Worm (Caenorhabditis elegans) whole organism, young adult: ENCODE data around the gene clec-54.

ENCODE experiments used
- B0261.1 ChIP-seq: sonication (generic microtip); optimal IDR thresholded peaks from 2 replicates; lab custom pipeline; 2016; ENCODE audit warnings: mild to moderate bottlenecking, missing genetic modification characterization, moderate library complexity, missing compliant biosample characterization
- B0336.3 ChIP-seq: fragments of 200-800 bp; sonication (Bioruptor generic); IDR thresholded peaks from 2 replicates; pipeline ENCODE4 v1.3.6; 2022; ENCODE audit warnings: missing genetic modification characterization, missing compliant biosample characterization
- C06A6.2 ChIP-seq: fragments of 200-800 bp; sonication (Bioruptor generic); conservative IDR thresholded peaks from 2 replicates; pipeline ENCODE4 v1.3.6; 2022; ENCODE audit warnings: missing genetic modification characterization, missing compliant biosample characterization
- F10E7.11 ChIP-seq: sonication (generic microtip); optimal IDR thresholded peaks from 2 replicates; lab custom pipeline; 2017; ENCODE audit warnings: mild to moderate bottlenecking, missing genetic modification characterization, moderate library complexity, missing compliant biosample characterization
- F22D6.2 ChIP-seq: sonication (generic microtip); optimal IDR thresholded peaks from 2 replicates; lab custom pipeline; 2016; ENCODE audit warnings: mild to moderate bottlenecking, missing genetic modification characterization, missing compliant biosample characterization
- F23B12.7 ChIP-seq: sonication (generic microtip); optimal IDR thresholded peaks from 2 replicates; lab custom pipeline; 2017; ENCODE audit warnings: missing genetic modification characterization, mild to moderate bottlenecking, missing compliant biosample characterization, antibody characterized with exemption, moderate library complexity; ENCODE audit not compliant: insufficient read depth
- F33H1.4 ChIP-seq: fragments of 200-800 bp; sonication (Bioruptor generic); IDR thresholded peaks from 2 replicates; pipeline ENCODE4 v1.3.6; 2022; ENCODE audit warnings: missing genetic modification reagents, missing genetic modification characterization, missing compliant biosample characterization
- F49E8.2 ChIP-seq: sonication (generic microtip); optimal IDR thresholded peaks from 3 replicates; lab custom pipeline; 2017; ENCODE audit warnings: missing genetic modification characterization, mild to moderate bottlenecking, missing compliant biosample characterization, antibody characterized with exemption, moderate library complexity; ENCODE audit not compliant: insufficient read depth
- F57C9.4 ChIP-seq: sonication (generic microtip); optimal IDR thresholded peaks from 2 replicates; lab custom pipeline; 2017; ENCODE audit warnings: mild to moderate bottlenecking, missing genetic modification characterization, missing compliant biosample characterization
- K11D2.4 ChIP-seq: fragments of 200-800 bp; sonication (Bioruptor generic); IDR thresholded peaks from 2 replicates; pipeline ENCODE4 v1.3.6; 2022; ENCODE audit warnings: missing genetic modification reagents, missing genetic modification characterization, missing compliant biosample characterization
- Y56A3A.18 ChIP-seq: fragments of 200-800 bp; sonication (Bioruptor generic); IDR thresholded peaks from 2 replicates; pipeline ENCODE4 v1.3.6; 2022; ENCODE audit warnings: missing genetic modification reagents, missing genetic modification characterization, missing compliant biosample characterization
- Y95B8A.8 ChIP-seq: fragments of 200-800 bp; sonication (Bioruptor generic); IDR thresholded peaks from 2 replicates; pipeline ENCODE4 v1.3.6; 2022; ENCODE audit warnings: missing genetic modification reagents, missing genetic modification characterization, missing compliant biosample characterization
- ZK185.1 ChIP-seq: sonication (generic microtip); optimal IDR thresholded peaks from 2 replicates; lab custom pipeline; 2016; ENCODE audit warnings: mild to moderate bottlenecking, missing genetic modification characterization, missing compliant biosample characterization; ENCODE audit not compliant: poor library complexity, severe bottlenecking
- ama-1 ChIP-seq, 3 experiments: fragments of 150-350 bp in 1 of 3; sonication (generic microtip) in 2 of 3; optimal IDR thresholded peaks; 2 replicates each; lab custom pipeline; 2014 to 2018; ENCODE audit warnings: missing biosample characterization in 2 of 3, missing genetic modification characterization in 2 of 3, missing genetic modification reagents in 2 of 3
- aptf-2 ChIP-seq: fragments of 200-800 bp; sonication (Bioruptor generic); conservative IDR thresholded peaks from 2 replicates; pipeline ENCODE4 v1.3.6; 2022; ENCODE audit warnings: missing genetic modification reagents, missing genetic modification characterization, missing compliant biosample characterization
- aptf-3 ChIP-seq: fragments of 200-800 bp; sonication (Bioruptor generic); IDR thresholded peaks from 2 replicates; pipeline ENCODE4 v1.3.6; 2022; ENCODE audit warnings: missing genetic modification characterization, missing compliant biosample characterization
- atf-7 ChIP-seq: sonication (generic microtip); optimal IDR thresholded peaks from 2 replicates; lab custom pipeline; 2017; ENCODE audit warnings: mild to moderate bottlenecking, missing genetic modification characterization, missing compliant biosample characterization
- athp-1 ChIP-seq: sonication (generic microtip); optimal IDR thresholded peaks from 2 replicates; lab custom pipeline; 2017; ENCODE audit warnings: mild to moderate bottlenecking, missing genetic modification characterization, missing compliant biosample characterization
- bed-1 ChIP-seq: fragments of 200-800 bp; sonication (Bioruptor generic); IDR thresholded peaks from 2 replicates; pipeline ENCODE4 v1.3.6; 2022; ENCODE audit warnings: missing genetic modification reagents, missing genetic modification characterization, missing compliant biosample characterization
- dox-1 ChIP-seq: fragments of 200-800 bp; sonication (Bioruptor generic); IDR thresholded peaks from 2 replicates; pipeline ENCODE4 v1.3.6; 2022; ENCODE audit warnings: missing genetic modification reagents, missing genetic modification characterization, missing compliant biosample characterization
- egl-18 ChIP-seq: fragments of 200-800 bp; sonication (Bioruptor generic); IDR thresholded peaks from 2 replicates; pipeline ENCODE4 v1.3.6; 2022; ENCODE audit warnings: missing genetic modification reagents, missing genetic modification characterization, missing compliant biosample characterization
- egrh-3 ChIP-seq: fragments of 200-800 bp; sonication (Bioruptor generic); IDR thresholded peaks from 2 replicates; pipeline ENCODE4 v1.3.6; 2022; ENCODE audit warnings: missing genetic modification reagents, missing genetic modification characterization, missing compliant biosample characterization
- ets-4 ChIP-seq: fragments of 200-800 bp; sonication (Bioruptor generic); optimal IDR thresholded peaks from 2 replicates; lab custom pipeline; 2018; ENCODE audit warnings: mild to moderate bottlenecking, missing genetic modification characterization, missing compliant biosample characterization
- him-1 ChIP-seq: sonication (generic microtip); optimal IDR thresholded peaks from 2 replicates; lab custom pipeline; 2016; ENCODE audit warnings: missing genotype, missing genetic modification reagents, missing genetic modification characterization, missing compliant biosample characterization
- hmg-1.2 ChIP-seq: fragments of 200-800 bp; sonication (Bioruptor generic); IDR thresholded peaks from 2 replicates; pipeline ENCODE4 v1.3.6; 2022; ENCODE audit warnings: missing genetic modification reagents, missing genetic modification characterization, missing compliant biosample characterization
- hmg-20 ChIP-seq: fragments of 200-800 bp; sonication (Bioruptor generic); IDR thresholded peaks from 2 replicates; pipeline ENCODE4 v1.3.6; 2022; ENCODE audit warnings: missing genetic modification reagents, missing genetic modification characterization, missing compliant biosample characterization
- hsf-1 ChIP-seq: fragments of 200-800 bp; sonication (Bioruptor generic); IDR thresholded peaks from 2 replicates; pipeline ENCODE4 v1.3.6; 2022; ENCODE audit warnings: missing genetic modification reagents, missing genetic modification characterization, missing compliant biosample characterization
- lag-1 ChIP-seq: fragments of 200-800 bp; sonication (Bioruptor generic); IDR thresholded peaks from 2 replicates; pipeline ENCODE4 v1.3.6; 2022; ENCODE audit warnings: missing genetic modification reagents, missing genetic modification characterization, missing compliant biosample characterization
- lin-26 ChIP-seq: fragments of 200-800 bp; sonication (Bioruptor generic); IDR thresholded peaks from 2 replicates; pipeline ENCODE4 v1.3.6; 2022; ENCODE audit warnings: missing genetic modification reagents, missing genetic modification characterization, missing compliant biosample characterization
- lin-40 ChIP-seq: sonication (generic microtip); optimal IDR thresholded peaks from 2 replicates; lab custom pipeline; 2016; ENCODE audit warnings: missing genetic modification characterization, mild to moderate bottlenecking, missing compliant biosample characterization, missing genotype, missing genetic modification reagents
- lin-54 ChIP-seq: fragments of 200-800 bp; sonication (Bioruptor generic); optimal IDR thresholded peaks from 2 replicates; lab custom pipeline; 2018; ENCODE audit warnings: mild to moderate bottlenecking, missing genetic modification characterization, missing compliant biosample characterization
- lsy-27 ChIP-seq: sonication (generic microtip); optimal IDR thresholded peaks from 2 replicates; lab custom pipeline; 2017; ENCODE audit warnings: missing genetic modification characterization, mild to moderate bottlenecking, missing compliant biosample characterization, antibody characterized with exemption, missing genotype, borderline replicate concordance; ENCODE audit not compliant: insufficient read depth
- mel-28 ChIP-seq: sonication (generic microtip); optimal IDR thresholded peaks from 2 replicates; lab custom pipeline; 2016; ENCODE audit warnings: borderline replicate concordance, mild to moderate bottlenecking, missing genetic modification characterization, missing compliant biosample characterization
- nfya-1 ChIP-seq: sonication (generic microtip); optimal IDR thresholded peaks from 2 replicates; lab custom pipeline; 2017; ENCODE audit warnings: antibody characterized with exemption, missing compliant biosample characterization, missing genetic modification characterization, borderline replicate concordance; ENCODE audit not compliant: insufficient read depth
- nhr-179 ChIP-seq: sonication (generic microtip); optimal IDR thresholded peaks from 2 replicates; lab custom pipeline; 2016; ENCODE audit warnings: mild to moderate bottlenecking, missing genetic modification characterization, missing compliant biosample characterization
- pbrm-1 ChIP-seq: fragments of 200-800 bp; sonication (Bioruptor generic); IDR thresholded peaks from 2 replicates; pipeline ENCODE4 v1.3.6; 2022; ENCODE audit warnings: missing genetic modification reagents, missing genetic modification characterization, missing compliant biosample characterization
- repo-1 ChIP-seq: sonication (generic microtip); optimal IDR thresholded peaks from 2 replicates; lab custom pipeline; 2017; ENCODE audit warnings: mild to moderate bottlenecking, missing genetic modification characterization, missing compliant biosample characterization
- snpc-1.1 ChIP-seq: sonication (generic microtip); optimal IDR thresholded peaks from 2 replicates; lab custom pipeline; 2017; ENCODE audit warnings: missing genetic modification characterization, mild to moderate bottlenecking, missing compliant biosample characterization, antibody characterized with exemption, moderate library complexity, missing genotype, missing genetic modification reagents; ENCODE audit not compliant: insufficient read depth
- snpc-1.3 ChIP-seq: sonication (generic microtip); optimal IDR thresholded peaks from 2 replicates; lab custom pipeline; 2017; ENCODE audit warnings: missing genetic modification characterization, mild to moderate bottlenecking, missing compliant biosample characterization, antibody characterized with exemption, moderate library complexity, missing genotype, missing genetic modification reagents; ENCODE audit not compliant: insufficient read depth
- snpc-3.4 ChIP-seq: sonication (generic microtip); optimal IDR thresholded peaks from 2 replicates; lab custom pipeline; 2017; ENCODE audit warnings: missing genetic modification characterization, mild to moderate bottlenecking, missing compliant biosample characterization, antibody characterized with exemption, moderate library complexity, missing genotype, missing genetic modification reagents
- snpc-4 ChIP-seq, 5 experiments: fragments of 150-350 bp in 1 of 5; sonication (generic microtip) in 4 of 5; optimal IDR thresholded peaks; 2 replicates each; lab custom pipeline; 2014 to 2018; ENCODE audit warnings: missing genetic modification characterization in 5 of 5, missing biosample characterization in 3 of 5, antibody characterized with exemption in 2 of 5, mild to moderate bottlenecking in 2 of 5, missing compliant biosample characterization in 2 of 5, missing genotype in 2 of 5, moderate library complexity in 2 of 5, missing genetic modification reagents in 1 of 5
- tbx-9 ChIP-seq: sonication (generic microtip); optimal IDR thresholded peaks from 2 replicates; lab custom pipeline; 2016; ENCODE audit warnings: borderline replicate concordance, missing genetic modification characterization, inconsistent platforms, missing compliant biosample characterization
- unc-130 ChIP-seq: sonication (generic microtip); optimal IDR thresholded peaks from 2 replicates; lab custom pipeline; 2016; ENCODE audit warnings: missing genetic modification reagents, missing genetic modification characterization, missing compliant biosample characterization
- xnd-1 ChIP-seq: sonication (generic microtip); optimal IDR thresholded peaks from 2 replicates; lab custom pipeline; 2016; ENCODE audit warnings: missing genotype, missing genetic modification reagents, missing genetic modification characterization, missing compliant biosample characterization

Gene clec-54

DNA sequence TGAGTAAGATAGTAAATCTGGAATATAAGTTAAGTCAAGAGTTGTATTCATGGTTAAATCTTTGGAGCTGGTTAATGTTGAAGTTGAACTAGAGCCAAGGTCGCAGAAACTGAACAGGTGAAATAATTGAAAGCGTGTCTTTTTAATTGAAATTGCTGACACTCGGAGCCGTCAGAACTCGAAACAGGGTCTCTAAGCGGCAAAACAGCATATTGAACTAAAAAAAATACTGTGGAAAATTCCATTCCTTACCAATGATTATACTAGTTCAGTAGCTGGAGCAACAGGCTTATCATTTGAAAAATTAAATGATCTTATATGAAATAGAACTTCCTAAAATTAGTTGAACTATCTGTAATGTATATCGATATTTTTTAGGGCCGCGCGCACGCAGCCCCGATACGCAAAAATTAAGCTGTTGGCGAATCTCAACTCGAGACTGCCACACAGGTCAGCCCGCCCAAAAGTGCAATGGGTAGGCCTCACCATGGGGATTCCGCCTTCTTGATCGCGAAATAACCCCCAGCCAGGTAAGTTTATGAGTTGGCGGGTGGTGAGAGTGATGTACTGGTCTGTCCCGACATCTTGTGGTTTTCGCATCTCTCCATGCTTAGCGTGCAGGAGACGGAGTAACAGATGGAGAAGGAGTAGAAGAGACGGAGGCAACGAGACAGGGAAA, 8.4 kb upstream of the clec-54 start, which contains the start of gene srz-97 (continued):
- TF ChIP-seq F22D6.2 (tag; lab: Kevin White, UChicago) (no peak), athp-1 (peak; percentile 15), aptf-3 (GFP tag; lab: Robert Waterston, UW) (no peak), Y95B8A.8 (GFP tag; lab: Robert Waterston, UW) (peak; percentile 83; the same call in 1 of the 2 replicates), aptf-2 (GFP tag; lab: Robert Waterston, UW) (peak; percentile 64; the same call in 1 of the 2 replicates), nfya-1 (tag; lab: Kevin White, UChicago) (no peak), snpc-4 (GFP tag; optimal IDR thresholded peaks at IDR 0.05; lab: Kevin White, UChicago) (peak; percentile 94), snpc-4 (tag; optimal IDR thresholded peaks at IDR 0.05; lab: Kevin White, UChicago) (peak; percentile 93 to 99 (median 98)), F10E7.11 (tag; lab: Kevin White, UChicago) (no peak), snpc-1.3 (peak; percentile 39), bed-1 (no peak), ets-4 (GFP tag; lab: Kevin White, UChicago) (no peak), xnd-1 (peak; percentile 21), C06A6.2 (GFP tag; lab: Robert Waterston, UW) (no peak), snpc-1.1 (tag; lab: Kevin White, UChicago) (peak; percentile 93), B0336.3 (GFP tag; lab: Robert Waterston, UW) (peak; percentile 62), egl-18 (no peak), ama-1 (optimal IDR thresholded peaks at IDR 0.05; lab: Kevin White, UChicago) (no peak), ama-1 (GFP tag; optimal IDR thresholded peaks at IDR 0.05; lab: Kevin White, UChicago) (no peak), egrh-3 (GFP tag; lab: Robert Waterston, UW) (0 out of 2 replicates have a peak, but pooled peaks have one; percentile 31), hsf-1 (0 out of 2 replicates have a peak, but pooled peaks have one; percentile 25), lsy-27 (no peak), nhr-179 (tag; lab: Kevin White, UChicago) (no peak), lin-40 (tag; lab: Kevin White, UChicago) (no peak), unc-130 (GFP tag; lab: Kevin White, UChicago) (no peak), hmg-20 (0 out of 2 replicates have a peak, but pooled peaks have one; percentile 45), him-1 (tag; lab: Kevin White, UChicago) (peak; percentile 79), pbrm-1 (GFP tag; lab: Robert Waterston, UW) (peak; percentile 79), F23B12.7 (no peak), lin-26 (GFP tag; lab: Robert Waterston, UW) (peak; percentile 68; the same call in 1 of the 2 replicates), tbx-9 (tag; lab: Kevin White, UChicago) (no peak), lag-1 (GFP tag; lab: Robert Waterston, UW) (no peak), atf-7 (no peak), F57C9.4 (tag; lab: Kevin White, UChicago) (no peak), B0261.1 (tag; lab: Kevin White, UChicago) (peak; percentile 17), Y56A3A.18 (GFP tag; lab: Robert Waterston, UW) (peak; percentile 48; the same call in 1 of the 2 replicates), mel-28 (tag; lab: Kevin White, UChicago) (no peak), repo-1 (tag; lab: Kevin White, UChicago) (no peak), dox-1 (GFP tag; lab: Robert Waterston, UW) (peak; percentile 88), F33H1.4 (GFP tag; lab: Robert Waterston, UW) (peak; percentile 35; the same call in 1 of the 2 replicates), ZK185.1 (tag; lab: Kevin White, UChicago) (peak; percentile 13), F49E8.2 (tag; lab: Kevin White, UChicago) (peak; percentile 65), K11D2.4 (no peak), lin-54 (peak; percentile 13), hmg-1.2 (GFP tag; lab: Robert Waterston, UW) (peak; percentile 93), snpc-3.4 (tag; lab: Kevin White, UChicago) (peak; percentile 39)
